Worm (Caenorhabditis elegans) whole organism, early embryonic: ENCODE data around the gene C30G12.4.

ENCODE experiments used
- B0310.2 ChIP-seq: sonication (generic microtip); optimal IDR thresholded peaks from 2 replicates; lab custom pipeline; 2016; ENCODE audit warnings: mild to moderate bottlenecking, missing genetic modification characterization, missing compliant biosample characterization
- F13C5.2 ChIP-seq: sonication (generic microtip); optimal IDR thresholded peaks from 2 replicates; lab custom pipeline; 2017; ENCODE audit warnings: mild to moderate bottlenecking, missing genetic modification characterization, inconsistent platforms, missing compliant biosample characterization
- aly-1 ChIP-seq: sonication (generic microtip); optimal IDR thresholded peaks from 2 replicates; lab custom pipeline; 2016; ENCODE audit warnings: missing genetic modification characterization, missing compliant biosample characterization
- ama-1 ChIP-seq: fragments of 150-350 bp; optimal IDR thresholded peaks from 2 replicates; lab custom pipeline; 2014
- ceh-13 ChIP-seq: fragments of 200-800 bp; sonication (Bioruptor generic); optimal IDR thresholded peaks from 2 replicates; lab custom pipeline; 2018; ENCODE audit warnings: mild to moderate bottlenecking, missing genetic modification characterization, missing compliant biosample characterization
- ceh-36 ChIP-seq: sonication (generic microtip); optimal IDR thresholded peaks from 2 replicates; lab custom pipeline; 2016; ENCODE audit warnings: missing genetic modification characterization, inconsistent platforms, missing compliant biosample characterization
- ets-7 ChIP-seq: sonication (generic microtip); optimal IDR thresholded peaks from 2 replicates; lab custom pipeline; 2016; ENCODE audit warnings: missing genotype, missing genetic modification characterization, missing compliant biosample characterization
- flt-1 ChIP-seq: fragments of 200-800 bp; sonication (Bioruptor generic); IDR thresholded peaks from 2 replicates; pipeline ENCODE4 v1.3.6; 2022; ENCODE audit warnings: missing genetic modification characterization, missing compliant biosample characterization
- hmbx-1 ChIP-seq: sonication (generic microtip); optimal IDR thresholded peaks from 2 replicates; lab custom pipeline; 2016; ENCODE audit warnings: mild to moderate bottlenecking, missing genetic modification characterization, missing compliant biosample characterization
- hmg-4 ChIP-seq: fragments of 200-800 bp; sonication (Bioruptor generic); optimal IDR thresholded peaks from 2 replicates; lab custom pipeline; 2018; ENCODE audit warnings: mild to moderate bottlenecking, missing genetic modification characterization, missing compliant biosample characterization
- hnd-1 ChIP-seq: sonication (generic microtip); optimal IDR thresholded peaks from 2 replicates; lab custom pipeline; 2016; ENCODE audit warnings: missing genetic modification characterization, missing compliant biosample characterization
- pes-1 ChIP-seq: fragments of 200-800 bp; sonication (Bioruptor generic); IDR thresholded peaks from 2 replicates; pipeline ENCODE4 v1.3.6; 2022; ENCODE audit warnings: missing genetic modification reagents, missing genetic modification characterization, missing compliant biosample characterization
- scrt-1 ChIP-seq: fragments of 200-800 bp; sonication (Bioruptor generic); IDR thresholded peaks from 2 replicates; pipeline ENCODE4 v1.3.6; 2022; ENCODE audit warnings: missing genetic modification characterization, missing compliant biosample characterization
- sea-1 ChIP-seq: fragments of 200-800 bp; sonication (Bioruptor generic); conservative IDR thresholded peaks from 2 replicates; pipeline ENCODE4 v1.3.6; 2022; ENCODE audit warnings: missing genetic modification characterization, missing compliant biosample characterization
- tbx-11 ChIP-seq: fragments of 200-800 bp; sonication (Bioruptor generic); IDR thresholded peaks from 2 replicates; pipeline ENCODE4 v1.3.6; 2022; ENCODE audit warnings: missing genetic modification characterization, missing compliant biosample characterization
- tbx-37 ChIP-seq: fragments of 200-800 bp; sonication (Bioruptor generic); conservative IDR thresholded peaks from 2 replicates; pipeline ENCODE4 v1.3.6; 2022; ENCODE audit warnings: missing genetic modification reagents, missing genetic modification characterization, missing compliant biosample characterization
- tra-4 ChIP-seq: sonication (generic microtip); optimal IDR thresholded peaks from 2 replicates; lab custom pipeline; 2017; ENCODE audit warnings: missing genetic modification characterization, missing compliant biosample characterization

The C30G12.4 gene

DNA sequence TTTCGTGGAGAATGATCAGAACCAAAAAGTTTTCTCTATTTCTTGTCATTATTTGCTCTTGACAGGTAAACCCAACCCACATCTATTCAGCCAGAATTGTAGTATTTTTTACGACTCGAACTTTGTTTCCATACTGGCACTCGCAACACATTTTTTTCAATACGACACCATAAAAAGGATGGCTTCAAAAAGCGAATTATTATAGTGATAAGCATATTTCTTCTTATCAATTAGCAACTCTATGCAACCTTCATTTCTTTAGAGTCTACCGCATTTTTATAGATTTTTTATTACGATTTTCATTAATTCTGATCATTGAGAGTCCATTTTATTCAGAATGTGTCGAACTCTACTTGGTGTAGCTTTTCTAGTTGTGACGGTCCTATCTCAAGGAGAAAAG, 29.4 kb upstream of the C30G12.4 start, which contains the start of gene ctsa-3.1:
TSS of gene ctsa-3.1 (plus strand) at position 337 of the 400 bp plus-strand sequence.
- TF ChIP-seq pes-1 (GFP tag; lab: Robert Waterston, UW), result no peak
- no peak for TF ChIP-seq B0310.2 (tag; lab: Kevin White, UChicago)
- no peak for TF ChIP-seq hmg-4 (GFP tag; lab: Kevin White, UChicago)

DNA sequence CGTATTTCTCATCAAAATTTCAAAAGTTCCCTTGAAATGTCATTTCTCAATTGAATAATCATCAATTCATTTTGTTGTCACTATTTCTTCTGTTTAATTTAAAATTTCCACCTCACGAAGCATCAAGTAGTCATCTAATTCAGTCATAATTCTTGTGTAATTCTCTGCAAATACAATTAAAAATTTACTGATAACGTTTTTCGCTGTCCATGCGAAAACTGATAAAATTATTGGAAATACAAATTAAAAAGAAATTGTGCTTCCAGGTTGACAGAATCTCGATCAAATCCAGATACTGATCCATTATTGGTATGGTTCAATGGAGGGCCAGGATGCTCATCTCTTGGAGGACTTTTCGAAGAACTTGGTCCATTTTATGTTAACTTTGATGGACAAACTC, 28.7 kb upstream of the C30G12.4 start:
- TF ChIP-seq ceh-13 (GFP tag; lab: Kevin White, UChicago) (no peak), aly-1 (tag; lab: Kevin White, UChicago) (no peak), hmbx-1 (tag; lab: Kevin White, UChicago) (no peak), flt-1 (no peak), ceh-36 (tag; lab: Kevin White, UChicago) (no peak), scrt-1 (no peak), hnd-1 (tag; lab: Kevin White, UChicago) (no peak), hmg-4 (GFP tag; lab: Kevin White, UChicago) (no peak), tra-4 (no peak), ama-1 (lab: Kevin White, UChicago) (no peak), pes-1 (GFP tag; lab: Robert Waterston, UW) (no peak), tbx-11 (GFP tag; lab: Robert Waterston, UW) (no peak), tbx-37 (GFP tag; lab: Robert Waterston, UW) (no peak), B0310.2 (tag; lab: Kevin White, UChicago) (no peak), ets-7 (tag; lab: Kevin White, UChicago) (no peak)

DNA sequence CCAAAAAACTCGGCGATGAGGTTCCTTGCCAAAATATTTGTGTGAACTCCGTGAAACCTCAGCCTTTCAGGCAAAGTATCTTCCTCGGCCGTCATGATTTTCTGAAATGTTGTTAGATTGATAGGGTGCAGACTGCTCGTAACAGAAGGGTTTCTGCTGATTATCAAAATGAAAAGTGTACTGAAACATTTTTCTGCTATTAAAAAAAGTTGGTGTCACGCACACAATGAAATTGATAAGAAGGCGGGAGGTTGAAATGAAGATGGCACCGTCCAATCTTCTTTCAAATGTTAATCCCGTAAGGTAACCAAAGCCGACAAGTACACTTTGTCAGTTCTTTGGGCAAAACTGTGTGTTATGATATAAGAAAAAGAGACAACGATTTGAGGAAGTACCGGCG, 25.0 kb upstream of the C30G12.4 start:
- TF ChIP-seq ceh-13 (GFP tag; lab: Kevin White, UChicago) (no peak), hmbx-1 (tag; lab: Kevin White, UChicago) (no peak), F13C5.2 (tag; lab: Kevin White, UChicago) (no peak), ceh-36 (tag; lab: Kevin White, UChicago) (no peak), hnd-1 (tag; lab: Kevin White, UChicago) (no peak), tbx-11 (GFP tag; lab: Robert Waterston, UW) (no peak), aly-1 (tag; lab: Kevin White, UChicago) (no peak), tbx-37 (GFP tag; lab: Robert Waterston, UW) (no peak), hmg-4 (GFP tag; lab: Kevin White, UChicago) (no peak), pes-1 (GFP tag; lab: Robert Waterston, UW) (no peak), sea-1 (no peak), scrt-1 (no peak), ets-7 (tag; lab: Kevin White, UChicago) (no peak), B0310.2 (tag; lab: Kevin White, UChicago) (no peak), tra-4 (no peak)

DNA sequence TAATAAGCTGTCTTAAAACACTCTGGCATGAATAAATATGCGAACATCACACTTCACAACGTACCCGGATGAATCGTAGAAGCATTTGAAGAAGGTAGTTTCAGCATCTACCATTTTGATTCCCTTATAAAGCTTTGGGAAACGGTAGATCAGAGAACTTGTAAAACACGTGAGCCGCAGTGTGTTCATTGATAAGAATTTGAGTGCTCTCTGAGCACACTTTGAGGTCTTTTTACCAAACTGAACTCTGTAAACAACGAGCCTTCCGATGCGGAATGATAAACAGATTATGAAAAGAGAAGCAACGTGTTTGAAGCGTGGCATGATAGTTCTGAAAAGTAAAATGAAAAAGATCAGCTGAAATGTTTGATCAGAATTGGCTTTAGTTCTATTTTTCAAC, 23.7 kb upstream of the C30G12.4 start, which contains the start of gene aqp-1:
TSS of gene aqp-1 (minus strand) at position 102 of the 400 bp plus-strand sequence.
- TF ChIP-seq hmg-4 (GFP tag; lab: Kevin White, UChicago), result no peak
- no peak for TF ChIP-seq tbx-37 (GFP tag; lab: Robert Waterston, UW)
- no peak for TF ChIP-seq F13C5.2 (tag; lab: Kevin White, UChicago)
- TF ChIP-seq ama-1 (lab: Kevin White, UChicago), result no peak
- TF ChIP-seq tra-4, result no peak
- TF ChIP-seq ceh-36 (tag; lab: Kevin White, UChicago), result no peak
- TF ChIP-seq ets-7 (tag; lab: Kevin White, UChicago), result no peak
- TF ChIP-seq flt-1, result no peak
- no peak for TF ChIP-seq aly-1 (tag; lab: Kevin White, UChicago)
- no peak for TF ChIP-seq ceh-13 (GFP tag; lab: Kevin White, UChicago)
- TF ChIP-seq hmbx-1 (tag; lab: Kevin White, UChicago), result no peak
- TF ChIP-seq hnd-1 (tag; lab: Kevin White, UChicago), result no peak
- no peak for TF ChIP-seq pes-1 (GFP tag; lab: Robert Waterston, UW)
- TF ChIP-seq tbx-11 (GFP tag; lab: Robert Waterston, UW), result no peak
- TF ChIP-seq sea-1, result no peak
- TF ChIP-seq B0310.2 (tag; lab: Kevin White, UChicago), result no peak
- TF ChIP-seq scrt-1, result no peak

DNA sequence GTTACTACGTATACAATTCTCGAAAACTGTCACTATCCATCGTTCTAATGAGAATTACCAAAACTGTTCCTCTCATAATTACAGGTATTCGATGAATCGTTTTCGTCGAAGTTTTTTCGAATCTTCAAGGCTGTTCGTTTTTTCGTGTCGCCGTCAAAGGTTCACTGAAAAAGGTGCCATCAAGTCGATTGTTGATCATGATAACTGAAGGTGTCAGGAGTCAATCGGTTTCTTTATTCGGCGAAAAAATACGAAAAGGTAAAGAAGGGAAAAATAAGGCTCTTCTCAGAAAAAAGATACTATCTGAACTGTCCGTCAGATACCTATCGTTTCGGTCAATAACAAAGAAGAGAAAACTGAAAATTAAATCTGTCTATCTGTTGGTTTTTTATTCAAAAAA, 23.2 kb upstream of the C30G12.4 start:
- TF ChIP-seq flt-1 (no peak), hmg-4 (GFP tag; lab: Kevin White, UChicago) (no peak), hmbx-1 (tag; lab: Kevin White, UChicago) (no peak), tbx-37 (GFP tag; lab: Robert Waterston, UW) (no peak), ceh-13 (GFP tag; lab: Kevin White, UChicago) (no peak), ama-1 (lab: Kevin White, UChicago) (no peak), sea-1 (no peak), aly-1 (tag; lab: Kevin White, UChicago) (no peak), ceh-36 (tag; lab: Kevin White, UChicago) (no peak), tra-4 (no peak), pes-1 (GFP tag; lab: Robert Waterston, UW) (no peak), B0310.2 (tag; lab: Kevin White, UChicago) (no peak), tbx-11 (GFP tag; lab: Robert Waterston, UW) (no peak), F13C5.2 (tag; lab: Kevin White, UChicago) (no peak), ets-7 (tag; lab: Kevin White, UChicago) (no peak), scrt-1 (no peak), hnd-1 (tag; lab: Kevin White, UChicago) (no peak)

DNA sequence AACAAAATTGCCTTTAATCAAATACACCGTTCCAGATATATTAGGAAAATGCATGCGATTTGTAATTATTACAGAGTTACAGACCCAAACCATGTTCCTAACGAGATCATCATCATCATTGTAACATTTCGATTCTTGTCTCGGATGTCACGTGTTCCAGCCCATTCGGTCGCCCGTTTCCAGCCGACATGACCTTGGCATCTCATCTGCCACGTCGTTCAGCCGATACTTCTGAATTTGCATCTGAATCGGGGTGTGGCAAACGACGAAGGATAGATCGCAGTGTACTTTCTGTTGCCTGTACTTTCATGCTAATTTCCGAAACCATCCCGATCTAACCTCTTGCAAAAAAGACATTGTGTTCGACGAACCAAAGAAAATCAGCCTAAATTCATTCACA, 22.2 kb upstream of the C30G12.4 start:
- TF ChIP-seq hmg-4 (GFP tag; lab: Kevin White, UChicago) (no peak), ets-7 (tag; lab: Kevin White, UChicago) (no peak), tbx-37 (GFP tag; lab: Robert Waterston, UW) (no peak), ama-1 (lab: Kevin White, UChicago) (no peak), aly-1 (tag; lab: Kevin White, UChicago) (no peak), hmbx-1 (tag; lab: Kevin White, UChicago) (no peak), hnd-1 (tag; lab: Kevin White, UChicago) (no peak), ceh-36 (tag; lab: Kevin White, UChicago) (no peak), F13C5.2 (tag; lab: Kevin White, UChicago) (no peak), pes-1 (GFP tag; lab: Robert Waterston, UW) (no peak), sea-1 (no peak), flt-1 (no peak), ceh-13 (GFP tag; lab: Kevin White, UChicago) (no peak), B0310.2 (tag; lab: Kevin White, UChicago) (no peak)
